Fruit fly (Drosophila melanogaster): ENCODE data around the gene amx.

amx gene

dm6 chrX:9196362-9196761 is 50.8 kb downstream of the amx start, which contains the start of gene CG12118 (continued):
- TF ChIP-seq CG16779 (GFP tag; IDR thresholded peaks at IDR 0.05) (no peak), CG15269 (tag; optimal IDR thresholded peaks at IDR 0.05) (peak; percentile 75), knrl (GFP tag; IDR thresholded peaks at IDR 0.05; ENCODE audit: partially characterized antibody) (peak; percentile 93), croc (GFP tag; conservative IDR thresholded peaks at IDR 0.05) (peak; percentile 39; the same call in 2 of the 3 replicates), dmrt99B (tag; optimal IDR thresholded peaks at IDR 0.05) (peak; percentile 73), CG9609 (GFP tag; optimal IDR thresholded peaks at IDR 0.05) (peak; percentile 7), MBD-R2 (GFP tag; IDR thresholded peaks at IDR 0.05) (peak; percentile 87), MESR4 (GFP tag; optimal IDR thresholded peaks at IDR 0.05) (no peak), fd96Cb (tag; optimal IDR thresholded peaks at IDR 0.05) (peak; percentile 67), Meics (GFP tag; optimal IDR thresholded peaks at IDR 0.05) (peak; percentile 73), CG31365 (tag; optimal IDR thresholded peaks at IDR 0.05) (no peak), Chrac-16 (GFP tag; optimal IDR thresholded peaks at IDR 0.05) (peak; percentile 86), CG14050 (GFP tag; IDR thresholded peaks at IDR 0.05) (peak; percentile 65), CG2889 (GFP tag; IDR thresholded peaks at IDR 0.05) (peak; percentile 84), Gug (GFP tag; IDR thresholded peaks at IDR 0.05) (peak; percentile 58; the same call in 3 of the 4 replicates), wdn (GFP tag; IDR thresholded peaks at IDR 0.05) (peak; percentile 88), Hr78 (GFP tag; optimal IDR thresholded peaks at IDR 0.05) (no peak), lab (GFP tag; optimal IDR thresholded peaks at IDR 0.05) (peak; percentile 79), HLH4C (GFP tag; IDR thresholded peaks at IDR 0.05; ENCODE audit: partially characterized antibody) (peak; percentile 90), CG17568 (GFP tag; optimal IDR thresholded peaks at IDR 0.05) (no peak), fu2 (GFP tag; optimal IDR thresholded peaks at IDR 0.05) (no peak), CG17829 (tag; optimal IDR thresholded peaks at IDR 0.05) (peak; percentile 74), CG6254 (GFP tag; optimal IDR thresholded peaks at IDR 0.05) (peak; percentile 41), CG18476 (GFP tag; optimal IDR thresholded peaks at IDR 0.05) (peak; percentile 73), gsb (GFP tag; IDR thresholded peaks at IDR 0.05) (peak; percentile 33; the same call in 1 of the 2 replicates), CG4282 (GFP tag; optimal IDR thresholded peaks at IDR 0.05) (no peak), CG14860 (GFP tag; IDR thresholded peaks at IDR 0.05; ENCODE audit: partially characterized antibody) (peak; percentile 78), B-H1 (GFP tag; IDR thresholded peaks at IDR 0.05) (peak; percentile 62), Nf-YA (GFP tag; IDR thresholded peaks at IDR 0.05) (peak; percentile 43; the same call in 1 of the 2 replicates), ara (GFP tag; IDR thresholded peaks at IDR 0.05) (peak; percentile 73), caup (GFP tag; optimal IDR thresholded peaks at IDR 0.05; ENCODE audit: severe bottlenecking) (peak; percentile 62), Eip74EF (GFP tag; optimal IDR thresholded peaks at IDR 0.05) (peak in 1 of 2 experiments; percentile 54), phol (tag; optimal IDR thresholded peaks at IDR 0.05) (peak; percentile 81), disco-r (GFP tag; optimal IDR thresholded peaks at IDR 0.05) (no peak), CG4404 (GFP tag; IDR thresholded peaks at IDR 0.05) (peak; percentile 22; the same call in 1 of the 2 replicates), Ada2b (GFP tag; IDR thresholded peaks at IDR 0.05) (peak; percentile 75), CG30403 (GFP tag; optimal IDR thresholded peaks at IDR 0.05) (peak; percentile 92), usp (GFP tag; optimal IDR thresholded peaks at IDR 0.05) (no peak), CG1024 (GFP tag; IDR thresholded peaks at IDR 0.05) (peak; percentile 70), CG8388 (GFP tag; optimal IDR thresholded peaks at IDR 0.05) (peak; percentile 78), CG3838 (GFP tag; optimal IDR thresholded peaks at IDR 0.05) (peak; percentile 38), Hand (GFP tag; optimal IDR thresholded peaks at IDR 0.05) (peak; percentile 32), Hr39 (optimal IDR thresholded peaks at IDR 0.05) (no peak), Ets65A (GFP tag) (peak; percentile 18), CG1529 (GFP tag; optimal IDR thresholded peaks at IDR 0.05) (peak; percentile 40), CG2712 (tag; optimal IDR thresholded peaks at IDR 0.05) (peak; percentile 85), Sin3A (optimal IDR thresholded peaks at IDR 0.05) (no peak), pho (GFP tag; optimal IDR thresholded peaks at IDR 0.05) (peak; percentile 56), CG10274 (GFP tag; optimal IDR thresholded peaks at IDR 0.05) (no peak), lbe (GFP tag; optimal IDR thresholded peaks at IDR 0.05) (peak; percentile 84), B-H2 (GFP tag; optimal IDR thresholded peaks at IDR 0.05) (peak; percentile 81)

All from whole organism, embryonic.